Worm (Caenorhabditis elegans): ENCODE data around the gene F46B6.12.
A peak's percentile ranks its signal among the peaks of the same experiment; 100 is the strongest.

DNA sequence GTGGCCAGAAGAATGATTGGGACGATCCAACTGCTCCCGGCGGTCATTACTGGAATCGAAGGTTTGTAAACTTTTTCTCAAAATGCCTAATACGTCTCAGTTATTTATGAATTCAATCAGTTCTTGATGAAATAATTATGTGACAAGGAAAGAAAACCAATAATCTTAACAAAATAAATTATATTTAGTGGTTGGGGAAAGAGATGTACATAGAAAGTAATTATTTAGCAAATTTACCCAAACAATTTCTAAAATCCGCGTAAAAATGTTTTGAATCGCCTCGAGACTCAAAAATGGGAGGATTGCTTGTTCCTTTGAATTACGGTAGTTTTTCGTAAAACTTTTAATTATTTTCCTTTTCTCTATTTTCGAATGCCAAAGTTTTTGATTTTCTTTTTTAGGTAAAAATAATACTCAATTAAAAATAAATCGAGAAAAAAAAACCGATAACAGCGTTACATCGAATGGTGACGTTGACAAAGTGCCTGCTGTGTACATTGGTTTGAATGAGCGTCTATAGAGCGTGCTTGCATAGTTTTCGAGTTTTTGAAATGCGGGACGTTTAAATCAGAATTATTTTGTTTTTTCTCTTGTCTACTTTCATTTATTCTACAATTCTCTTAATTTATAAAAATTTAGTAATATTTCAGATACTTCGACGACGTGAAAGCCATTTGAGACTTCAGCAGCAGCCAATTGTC lies 46.0 kb downstream of the F46B6.12 start, which contains the start of the genes aagr-3 and drap-1:
- TF ChIP-seq nhr-28 (tag; optimal IDR thresholded peaks at IDR 0.05) = peak; percentile 57
- TF ChIP-seq hlh-11 (tag; optimal IDR thresholded peaks at IDR 0.05) = peak; percentile 62
- no peak for TF ChIP-seq ceh-28 (tag; optimal IDR thresholded peaks at IDR 0.05)
- TF ChIP-seq nhr-11 (tag; optimal IDR thresholded peaks at IDR 0.05) = no peak
- TF ChIP-seq lsy-2 (tag; optimal IDR thresholded peaks at IDR 0.05) = peak in 1 of 2 experiments; percentile 89
- peak; percentile 70 for TF ChIP-seq dpl-1 (GFP tag; optimal IDR thresholded peaks at IDR 0.05)
- no peak for TF ChIP-seq snpc-1.2 (GFP tag; IDR thresholded peaks at IDR 0.05)
- peak in 1 of 2 experiments; percentile 33 for TF ChIP-seq mdl-1 (tag; optimal IDR thresholded peaks at IDR 0.05)
